Worm (Caenorhabditis elegans) whole organism, L2 larva: ENCODE measurements around the gene frl-1.

ENCODE experiments used
- egl-27 ChIP-seq: sonication (generic microtip); optimal IDR thresholded peaks from 3 replicates; lab custom pipeline; 2017; ENCODE audit warnings: missing biosample characterization, missing genetic modification reagents, missing genetic modification characterization
- nhr-10 ChIP-seq: sonication (generic microtip); optimal IDR thresholded peaks from 2 replicates; lab custom pipeline; 2017; ENCODE audit warnings: missing biosample characterization, missing genetic modification characterization
- nhr-12 ChIP-seq: fragments of 150-350 bp; optimal IDR thresholded peaks from 2 replicates; lab custom pipeline; 2014; ENCODE audit warnings: missing biosample characterization, missing genetic modification characterization
- nhr-129 ChIP-seq: fragments of 150-350 bp; optimal IDR thresholded peaks from 2 replicates; lab custom pipeline; 2014; ENCODE audit warnings: missing biosample characterization, missing genetic modification characterization
- nhr-237 ChIP-seq: fragments of 150-350 bp; optimal IDR thresholded peaks from 2 replicates; lab custom pipeline; 2014; ENCODE audit warnings: missing biosample characterization, missing genetic modification characterization
- skn-1 ChIP-seq: sonication (generic microtip); optimal IDR thresholded peaks from 2 replicates; lab custom pipeline; 2017; ENCODE audit warnings: missing biosample characterization, missing genetic modification characterization
- unc-62 ChIP-seq: fragments of 150-350 bp; optimal IDR thresholded peaks from 2 replicates; lab custom pipeline; 2014; ENCODE audit warnings: missing biosample characterization, missing genetic modification reagents, missing genetic modification characterization
- ztf-1 ChIP-seq: fragments of 200-800 bp; sonication (Bioruptor generic); conservative IDR thresholded peaks from 2 replicates; pipeline ENCODE4 v1.3.6; 2022; ENCODE audit warnings: missing genetic modification characterization, missing compliant biosample characterization

- TF ChIP-seq egl-27 (no peak), nhr-10 (no peak), ztf-1 (no peak), skn-1 (no peak), nhr-237 (tag; lab: Kevin White, UChicago) (no peak), nhr-129 (no peak), unc-62 (GFP tag; lab: Kevin White, UChicago) (no peak), nhr-12 (tag; lab: Kevin White, UChicago) (no peak)
Measured at ce11 chrIII:2129991-2130390, 6.1 kb downstream of the frl-1 start.
